Worm (Caenorhabditis elegans): ENCODE results near the gene ssp-35.

Gene ssp-35

DNA sequence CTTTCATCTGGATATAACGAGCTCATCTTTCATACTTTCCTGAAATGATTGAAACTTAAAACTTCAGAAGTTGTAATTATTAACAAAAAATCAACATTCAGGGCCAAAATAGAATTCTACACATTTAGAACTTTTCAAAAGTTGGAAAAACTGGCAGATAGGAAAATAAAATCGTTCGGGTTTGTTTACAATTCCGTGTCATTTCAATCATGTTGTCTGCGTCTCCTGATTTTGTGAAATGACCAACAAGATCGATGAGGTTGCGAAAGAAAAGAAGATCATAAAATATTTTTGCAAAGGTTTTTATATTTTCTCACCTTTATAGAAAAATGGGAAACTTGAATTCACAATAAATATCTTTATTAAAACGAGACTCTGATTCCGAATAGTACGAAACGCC, 25.0 kb upstream of the ssp-35 start, which contains the start of gene rskd-1:
Gene rskd-1, minus strand, starts transcription at position 39 of the 400 bp plus-strand sequence.
- TF ChIP-seq unc-62 (GFP tag; optimal IDR thresholded peaks at IDR 0.05) = no peak

- TF ChIP-seq unc-62 (GFP tag; optimal IDR thresholded peaks at IDR 0.05) = no peak
These were observed 24.0 kb upstream of the ssp-35 start for ce11 chrV:12287667-12288066.

DNA sequence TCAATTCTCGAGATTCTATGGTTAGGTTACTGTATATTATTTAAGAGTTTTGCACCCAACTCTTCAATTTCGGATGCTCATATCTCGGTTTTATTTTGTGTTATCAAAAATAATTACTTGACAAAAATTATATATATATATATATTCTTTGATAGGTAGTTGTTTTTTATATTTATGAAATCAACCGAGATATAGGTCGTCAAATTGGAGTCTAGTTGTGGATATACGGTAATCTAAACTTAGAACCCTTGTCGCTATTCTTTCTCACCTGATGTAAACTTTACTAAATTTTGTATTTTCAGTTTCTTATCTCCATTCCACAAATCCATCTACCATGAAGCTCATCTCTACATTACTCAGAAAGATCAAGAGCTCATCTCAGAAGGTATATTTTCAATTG, 19.6 kb upstream of the ssp-35 start, which contains the start of gene F55C5.10:
Gene F55C5.10, plus strand, starts transcription at position 301 of the 400 bp plus-strand sequence.
- no peak for TF ChIP-seq unc-62 (GFP tag; optimal IDR thresholded peaks at IDR 0.05)

ce11 chrV:12281508-12281907, 17.9 kb upstream of the ssp-35 start:
- TF ChIP-seq unc-62 (GFP tag; optimal IDR thresholded peaks at IDR 0.05) = no peak

DNA sequence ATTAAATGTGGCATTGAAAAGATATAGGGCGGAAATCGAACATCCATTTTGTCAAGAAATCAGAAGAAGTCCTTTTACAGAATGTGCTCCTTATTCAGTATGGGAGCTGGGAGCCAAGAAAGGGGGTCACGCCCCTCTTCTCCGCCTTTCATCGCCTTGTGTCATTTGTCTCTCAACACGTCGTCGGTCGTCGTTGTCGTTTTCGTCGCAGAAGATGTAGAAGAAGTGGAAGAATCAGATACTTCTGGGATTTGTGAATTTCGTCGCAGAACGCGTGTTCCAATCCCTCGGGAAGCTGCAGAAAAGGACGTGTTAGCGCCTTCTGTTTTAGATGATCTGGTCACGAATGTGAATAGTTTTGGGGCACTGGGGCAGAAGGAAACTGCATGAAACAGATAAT, 13.3 kb upstream of the ssp-35 start, which contains the start of gene bnc-1:
Gene bnc-1, minus strand, starts transcription at position 101 of the 400 bp plus-strand sequence.
- no peak for TF ChIP-seq unc-62 (GFP tag; optimal IDR thresholded peaks at IDR 0.05)

DNA sequence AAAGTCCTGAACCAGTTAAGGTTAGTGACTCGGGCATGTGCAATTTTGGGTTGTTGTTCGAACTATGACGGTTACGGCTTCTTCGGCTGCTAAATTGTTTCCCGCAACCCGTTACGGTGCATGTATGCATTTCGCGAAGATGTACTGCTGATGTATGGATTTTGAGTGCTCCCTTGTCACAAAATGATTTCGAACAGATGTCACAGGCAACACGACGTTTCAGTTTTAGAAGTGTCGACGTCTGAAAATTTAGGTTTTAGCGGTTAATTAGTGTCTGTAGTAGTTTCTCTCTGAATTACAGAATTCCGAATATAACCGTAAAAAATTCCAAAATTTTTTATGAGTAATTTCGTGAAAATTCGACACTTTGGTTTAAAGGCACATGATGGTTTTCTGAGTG, 12.1 kb upstream of the ssp-35 start:
- no peak for TF ChIP-seq unc-62 (GFP tag; optimal IDR thresholded peaks at IDR 0.05)

DNA sequence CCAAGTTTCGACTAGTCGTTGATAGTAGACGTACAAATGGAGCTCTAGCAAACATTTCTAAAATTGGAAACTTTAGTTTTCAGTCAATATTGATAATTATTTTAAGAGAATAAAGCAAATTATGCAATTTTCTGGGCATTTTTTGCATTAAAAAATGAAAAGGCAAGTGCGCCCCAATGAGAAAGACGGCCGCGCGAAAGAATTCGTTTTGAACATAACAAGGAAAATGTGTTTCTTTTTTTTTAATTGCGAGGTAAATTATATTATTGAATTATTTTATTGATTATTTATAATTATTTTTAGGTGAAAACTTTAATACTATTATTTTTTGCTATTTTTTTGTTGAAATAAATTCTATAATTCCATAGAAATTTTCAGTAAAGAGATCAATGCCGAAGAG, 7.9 kb upstream of the ssp-35 start, which contains the start of the genes tsfm-1 and capg-2:
Gene tsfm-1, minus strand, starts transcription at position 57 of the 400 bp plus-strand sequence.
Gene capg-2, plus strand, starts transcription at position 379 of the 400 bp plus-strand sequence.
- TF ChIP-seq unc-62 (GFP tag; optimal IDR thresholded peaks at IDR 0.05) = no peak

- no peak for TF ChIP-seq unc-62 (GFP tag; optimal IDR thresholded peaks at IDR 0.05)
These were observed 5.7 kb upstream of the ssp-35 start, which contains the start of gene twk-24 for ce11 chrV:12269272-12269767. Gene twk-24 (minus strand): TSS chrV:12269322.

- TF ChIP-seq unc-62 (GFP tag; optimal IDR thresholded peaks at IDR 0.05) = no peak
These were observed 2.2 kb downstream of the ssp-35 start, which contains the start of gene tbb-6 for ce11 chrV:12261377-12261776. Gene tbb-6 (plus strand): TSS chrV:12261531.

ce11 chrV:12258922-12259321, 4.7 kb downstream of the ssp-35 start, which contains the start of gene ugt-56:
Gene ugt-56 (plus strand): TSS chrV:12258982.
- TF ChIP-seq unc-62 (GFP tag; optimal IDR thresholded peaks at IDR 0.05) = no peak

ce11 chrV:12256398-12256797, 7.2 kb downstream of the ssp-35 start, which contains the start of gene ugt-55:
Gene ugt-55 (plus strand): TSS chrV:12256698.
- no peak for TF ChIP-seq unc-62 (GFP tag; optimal IDR thresholded peaks at IDR 0.05)

- no peak for TF ChIP-seq unc-62 (GFP tag; optimal IDR thresholded peaks at IDR 0.05)
These were observed 8.3 kb downstream of the ssp-35 start, which contains the start of gene T04H1.12 for ce11 chrV:12255343-12255742. Gene T04H1.12 (plus strand): TSS chrV:12255643.

DNA sequence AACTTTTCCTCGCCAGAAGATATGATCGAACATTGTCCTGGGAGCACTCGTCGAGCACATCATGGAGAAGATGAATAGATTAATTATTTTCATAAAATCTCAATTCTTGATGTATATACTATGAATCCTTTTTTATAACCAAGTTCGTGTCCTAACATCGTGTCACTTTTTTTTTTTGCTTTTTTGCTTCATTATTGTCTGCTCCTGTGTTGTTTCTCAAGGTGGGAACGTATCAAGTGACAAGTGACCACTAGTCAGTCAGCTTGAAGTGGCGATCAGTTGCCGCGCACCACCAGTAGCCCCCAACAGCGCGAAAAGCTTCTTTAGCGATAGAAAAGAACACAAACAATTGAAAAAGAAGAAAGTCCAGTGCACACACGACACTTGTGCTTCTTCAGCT, 11.4 kb downstream of the ssp-35 start, which contains the start of gene lrx-1:
Gene lrx-1, plus strand, starts transcription at position 301 of the 400 bp plus-strand sequence.
- no peak for TF ChIP-seq unc-62 (GFP tag; optimal IDR thresholded peaks at IDR 0.05)

ce11 chrV:12251041-12251440, 12.6 kb downstream of the ssp-35 start, which contains the start of gene T04H1.5:
Gene T04H1.5 (plus strand): TSS chrV:12251341.
- TF ChIP-seq unc-62 (GFP tag; optimal IDR thresholded peaks at IDR 0.05) = no peak

DNA sequence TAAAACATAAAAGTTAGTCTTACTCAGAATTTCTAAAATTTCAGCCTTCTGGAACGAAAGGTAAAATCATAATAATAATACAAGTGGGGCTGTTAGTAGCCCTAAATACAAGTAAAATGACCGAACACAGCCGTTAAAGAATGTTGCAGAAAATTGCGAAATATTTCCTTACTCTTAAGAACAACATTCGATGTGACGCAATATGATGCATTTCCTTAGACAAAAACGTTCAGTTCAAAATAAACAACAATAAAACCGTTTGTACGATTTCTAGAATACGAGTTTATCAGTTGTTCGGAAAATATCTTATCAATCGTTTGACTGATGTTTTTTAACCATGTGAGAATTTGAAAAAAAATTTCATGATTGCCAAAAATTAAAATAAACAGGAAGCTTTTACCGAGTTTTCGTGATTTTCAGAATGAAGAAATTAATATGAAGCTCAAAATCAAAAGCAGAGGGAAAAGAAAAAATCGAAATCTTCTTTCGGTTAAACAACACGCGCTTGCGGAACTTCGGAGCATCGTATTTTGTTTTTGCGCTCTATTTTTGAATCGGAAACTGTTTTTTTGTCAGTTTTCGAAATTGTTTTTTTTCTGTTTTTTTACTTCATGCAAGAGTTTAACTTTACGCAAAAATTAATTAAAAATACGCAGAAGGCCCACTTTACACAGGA, 17.7 kb downstream of the ssp-35 start:
- no peak for TF ChIP-seq unc-62 (GFP tag; optimal IDR thresholded peaks at IDR 0.05)

DNA sequence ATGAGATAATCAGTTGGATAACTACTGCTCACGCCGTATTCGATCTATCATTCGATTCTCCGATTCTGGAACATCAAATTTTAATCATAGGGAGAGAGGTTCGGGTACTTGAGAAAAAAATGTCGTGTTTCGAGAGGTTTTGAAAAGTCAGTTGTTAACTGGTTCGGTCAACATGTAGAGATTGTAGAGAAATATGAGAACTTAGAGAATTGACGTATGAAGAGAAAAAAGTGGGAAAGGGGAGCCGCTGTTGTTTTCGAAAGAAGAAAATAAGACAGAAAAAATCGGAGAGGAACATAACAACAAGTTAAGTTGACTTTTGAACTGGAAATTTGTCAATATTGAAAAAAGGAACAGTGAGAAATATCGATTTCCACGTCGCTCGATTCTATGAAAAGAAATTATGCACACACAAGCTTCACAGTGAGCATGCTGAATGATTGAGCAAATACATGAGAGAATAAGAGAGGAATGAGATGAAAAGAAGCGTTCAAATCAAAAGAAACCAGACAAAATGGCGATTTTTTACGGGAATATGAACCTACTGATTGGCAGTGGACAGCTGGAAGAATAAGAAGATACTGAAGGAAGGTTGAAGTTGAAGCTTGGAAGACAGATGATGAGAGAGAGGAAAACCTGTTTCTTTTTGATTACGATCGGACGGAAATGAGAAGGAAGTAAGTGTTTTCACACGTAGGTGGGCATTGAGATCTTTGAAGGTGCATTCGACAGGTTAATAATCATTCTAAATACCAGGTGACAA, 18.5 kb downstream of the ssp-35 start, which contains the start of the genes T04H1.13, slfl-5 and rad-50:
Gene T04H1.13, minus strand, starts transcription at position 51 of the 763 bp plus-strand sequence.
Gene slfl-5, minus strand, starts transcription at position 65 of the 763 bp plus-strand sequence.
Gene rad-50, plus strand, starts transcription at position 667 of the 763 bp plus-strand sequence.
- no peak for TF ChIP-seq unc-62 (GFP tag; optimal IDR thresholded peaks at IDR 0.05)

Measured in whole organism, dauer.